Worm (Caenorhabditis elegans): ENCODE data around the gene H20J04.6.

H20J04.6 gene

DNA sequence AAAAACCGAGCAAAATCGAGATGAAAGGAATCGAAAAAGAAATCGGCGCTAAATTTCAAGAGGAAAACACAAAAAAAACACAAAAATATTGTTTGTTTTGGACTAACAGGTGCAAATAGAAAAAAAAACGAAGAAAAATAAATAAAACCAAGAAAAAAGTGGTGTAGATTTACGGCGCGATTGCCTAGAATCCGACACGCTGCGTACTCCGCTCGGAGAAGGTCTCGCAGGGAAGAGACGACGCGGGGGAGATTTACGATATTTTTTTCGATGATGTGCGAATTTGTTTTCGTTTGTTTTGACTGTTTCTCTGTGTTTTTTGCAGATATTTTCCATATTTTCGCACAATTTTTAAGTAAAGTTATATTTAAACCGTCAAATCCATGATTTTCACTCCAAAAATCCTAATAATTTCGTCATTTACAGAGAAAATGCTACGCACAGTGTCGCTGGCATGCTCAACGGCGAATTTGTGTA, 23.8 kb upstream of the H20J04.6 start, which contains the start of gene sco-1 (continued):
- TF ChIP-seq lim-7 (GFP tag; IDR thresholded peaks at IDR 0.05) = 0 out of 2 replicates have a peak, but pooled peaks have one; percentile 34
- peak; percentile 90 for TF ChIP-seq dpl-1 (GFP tag; optimal IDR thresholded peaks at IDR 0.05)
- peak; percentile 88 for TF ChIP-seq duxl-1 (tag; optimal IDR thresholded peaks at IDR 0.05; ENCODE audit: poor library complexity)
- peak; percentile 59 for TF ChIP-seq F49E8.2 (tag; optimal IDR thresholded peaks at IDR 0.05; ENCODE audit: borderline replicate concordance)
- peak; percentile 56 for TF ChIP-seq spr-3 (GFP tag; optimal IDR thresholded peaks at IDR 0.05)
- TF ChIP-seq R02D3.7 (tag; optimal IDR thresholded peaks at IDR 0.05) = peak; percentile 98
- peak; percentile 96 for TF ChIP-seq ZK337.2 (GFP tag; IDR thresholded peaks at IDR 0.05)
- TF ChIP-seq ceh-44 (GFP tag; IDR thresholded peaks at IDR 0.05) = peak; percentile 58; the same call in 1 of the 2 replicates
- peak; percentile 94 for TF ChIP-seq ceh-20 (GFP tag; IDR thresholded peaks at IDR 0.05)
- TF ChIP-seq nhr-41 (GFP tag; IDR thresholded peaks at IDR 0.05) = no peak
- peak; percentile 70 for TF ChIP-seq nhr-48 (tag; optimal IDR thresholded peaks at IDR 0.05)
- no peak for TF ChIP-seq cey-2 (tag; optimal IDR thresholded peaks at IDR 0.05; ENCODE audit: borderline replicate concordance, insufficient read depth)
- TF ChIP-seq hlh-11 (tag; optimal IDR thresholded peaks at IDR 0.05) = peak; percentile 90
- TF ChIP-seq lin-15B (tag; optimal IDR thresholded peaks at IDR 0.05) = peak; percentile 83
- TF ChIP-seq vab-7 (GFP tag; IDR thresholded peaks at IDR 0.05) = peak; percentile 79
- peak in 1 of 2 experiments; percentile 38 for TF ChIP-seq unc-62 (GFP tag; optimal IDR thresholded peaks at IDR 0.05 in 1 of 2)
- TF ChIP-seq unc-62 (tag; optimal IDR thresholded peaks at IDR 0.05) = no peak
- peak in 1 of 2 experiments; percentile 95 for TF ChIP-seq hif-1 (tag; optimal IDR thresholded peaks at IDR 0.05)
- no peak for TF ChIP-seq zip-11 (GFP tag; IDR thresholded peaks at IDR 0.05)
- TF ChIP-seq ceh-28 (tag; optimal IDR thresholded peaks at IDR 0.05) = no peak
- TF ChIP-seq daf-12 (tag; optimal IDR thresholded peaks at IDR 0.05) = no peak
- TF ChIP-seq dve-1 (tag; optimal IDR thresholded peaks at IDR 0.05; ENCODE audit: insufficient read depth) = peak; percentile 95
- peak; percentile 94 for TF ChIP-seq dmd-9 (GFP tag; IDR thresholded peaks at IDR 0.05)
- peak; percentile 34 for TF ChIP-seq ama-1 (optimal IDR thresholded peaks at IDR 0.05)
- TF ChIP-seq fkh-10 (GFP tag; optimal IDR thresholded peaks at IDR 0.05) = peak; percentile 97
- peak; percentile 60 for TF ChIP-seq snpc-4 (tag; optimal IDR thresholded peaks at IDR 0.05)
- TF ChIP-seq Y105C5A.15 (GFP tag; IDR thresholded peaks at IDR 0.05) = no peak
- TF ChIP-seq arid-1 (GFP tag; conservative IDR thresholded peaks at IDR 0.05) = peak; percentile 68; the same call in 1 of the 2 replicates
- TF ChIP-seq set-16 (GFP tag; IDR thresholded peaks at IDR 0.05) = no peak
- TF ChIP-seq fos-1 (tag; optimal IDR thresholded peaks at IDR 0.05) = no peak
- peak; percentile 99 for TF ChIP-seq mes-2 (tag; optimal IDR thresholded peaks at IDR 0.05; ENCODE audit: poor library complexity, severe bottlenecking)
- TF ChIP-seq madf-5 (GFP tag; IDR thresholded peaks at IDR 0.05) = 0 out of 4 replicates have a peak, but pooled peaks of 1 of the 2 experiments have one; percentile 4
- no peak for TF ChIP-seq T20F7.1 (GFP tag; optimal IDR thresholded peaks at IDR 0.05)
- TF ChIP-seq mdt-29 (GFP tag; IDR thresholded peaks at IDR 0.05) = peak; percentile 84
- 0 out of 2 replicates have a peak, but pooled peaks have one; percentile 11 for TF ChIP-seq mxl-2 (GFP tag; conservative IDR thresholded peaks at IDR 0.05)
- TF ChIP-seq ctbp-1 (GFP tag; IDR thresholded peaks at IDR 0.05) = peak; percentile 88
- TF ChIP-seq sdz-12 (GFP tag; optimal IDR thresholded peaks at IDR 0.05) = peak; percentile 80
- TF ChIP-seq tra-1 (GFP tag; IDR thresholded peaks at IDR 0.05) = no peak; the same call in none of the 2 replicates

DNA sequence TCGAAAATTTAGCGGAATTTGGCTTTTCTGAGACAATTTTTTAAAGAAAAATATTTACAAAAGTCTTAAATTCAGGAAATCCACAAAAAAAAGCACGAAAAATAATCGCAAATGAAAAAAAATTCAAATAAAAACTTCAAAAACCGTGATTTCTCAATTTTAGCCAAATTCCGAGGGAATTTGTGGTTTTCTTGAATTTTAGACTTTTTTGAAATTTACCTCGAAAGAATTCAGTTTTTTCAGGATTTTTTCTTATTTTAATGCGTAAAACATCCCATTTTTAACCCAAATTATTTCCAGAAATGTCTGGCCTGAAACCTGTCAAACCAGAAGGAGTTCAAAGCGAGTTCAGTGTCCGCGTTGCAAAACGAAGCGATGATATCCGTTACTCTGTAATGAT, 21.7 kb upstream of the H20J04.6 start, which contains the start of gene gtf-2F1:
TSS of gene gtf-2F1 (plus strand) at position 301 of the 400 bp plus-strand sequence.
- TF ChIP-seq aha-1 (tag) (no peak), nhr-102 (tag; optimal IDR thresholded peaks at IDR 0.05) (no peak), nhr-77 (tag; optimal IDR thresholded peaks at IDR 0.05) (no peak), unc-62 (GFP tag; optimal IDR thresholded peaks at IDR 0.05 in 1 of 2) (peak in 1 of 2 experiments; percentile 41), unc-62 (tag; optimal IDR thresholded peaks at IDR 0.05) (no peak)
